Fruit fly (Drosophila melanogaster) whole organism, embryonic: ENCODE measurements around the gene CG3764.

Experiments used
- Ada2b ChIP-seq: fragments of 200-800 bp; sonication (Bioruptor generic); IDR thresholded peaks from 2 replicates; pipeline ENCODE4 v1.3.6; 2022; ENCODE audit warnings: missing biosample characterization, missing genetic modification characterization
- CG11696 ChIP-seq: fragments of 200-800 bp; sonication (Bioruptor generic); IDR thresholded peaks from 2 replicates; pipeline ENCODE4 v1.3.6; 2022; ENCODE audit warnings: missing biosample characterization, missing genetic modification characterization
- CG13624 ChIP-seq: fragments of 200-800 bp; sonication (Bioruptor generic); optimal IDR thresholded peaks from 2 replicates; lab custom pipeline; 2016; ENCODE audit warnings: missing biosample characterization, missing genetic modification characterization
- CG14710 ChIP-seq: fragments of 200-800 bp; sonication (Bioruptor generic); optimal IDR thresholded peaks from 3 replicates; lab custom pipeline; 2019; ENCODE audit warnings: missing biosample characterization, mild to moderate bottlenecking, missing genetic modification characterization, moderate library complexity
- CG15269 ChIP-seq: fragments of 200-800 bp; sonication (Bioruptor generic); optimal IDR thresholded peaks from 2 replicates; lab custom pipeline; 2018; ENCODE audit warnings: missing biosample characterization, mild to moderate bottlenecking, missing genetic modification characterization, moderate library complexity
- CG1603 ChIP-seq: fragments of 200-800 bp; sonication (Bioruptor generic); optimal IDR thresholded peaks from 2 replicates; lab custom pipeline; 2019; ENCODE audit warnings: missing biosample characterization, mild to moderate bottlenecking, missing genetic modification characterization, moderate library complexity
- CG16863 ChIP-seq: fragments of 200-800 bp; sonication (Bioruptor generic); optimal IDR thresholded peaks from 3 replicates; lab custom pipeline; 2016; ENCODE audit warnings: missing biosample characterization, missing genetic modification characterization
- CG2678 ChIP-seq: fragments of 200-800 bp; sonication (Bioruptor generic); optimal IDR thresholded peaks from 3 replicates; lab custom pipeline; 2019; ENCODE audit warnings: missing biosample characterization, mild to moderate bottlenecking, missing genetic modification characterization, moderate library complexity
- CG30403 ChIP-seq: fragments of 200-800 bp; sonication (Bioruptor generic); optimal IDR thresholded peaks from 3 replicates; lab custom pipeline; 2016; ENCODE audit warnings: missing biosample characterization, missing genetic modification characterization
- CG3281 ChIP-seq: fragments of 200-800 bp; sonication (Bioruptor generic); optimal IDR thresholded peaks from 3 replicates; lab custom pipeline; 2017; ENCODE audit warnings: missing biosample characterization, mild to moderate bottlenecking, missing genetic modification characterization
- CG3407 ChIP-seq: fragments of 200-800 bp; sonication (Bioruptor generic); optimal IDR thresholded peaks from 2 replicates; lab custom pipeline; 2018; ENCODE audit warnings: missing biosample characterization, mild to moderate bottlenecking, missing genetic modification characterization
- CG4424 ChIP-seq: fragments of 200-800 bp; sonication (Bioruptor generic); optimal IDR thresholded peaks from 3 replicates; lab custom pipeline; 2016; ENCODE audit warnings: missing biosample characterization, missing genetic modification characterization
- CG4820 ChIP-seq: fragments of 200-800 bp; sonication (Bioruptor generic); optimal IDR thresholded peaks from 3 replicates; lab custom pipeline; 2016; ENCODE audit warnings: missing biosample characterization, missing genetic modification characterization
- CG6765 ChIP-seq: fragments of 200-800 bp; sonication (Bioruptor generic); optimal IDR thresholded peaks from 3 replicates; lab custom pipeline; 2017; ENCODE audit warnings: missing biosample characterization, mild to moderate bottlenecking, missing genetic modification characterization
- CG7745 ChIP-seq: fragments of 200-800 bp; sonication (Bioruptor generic); optimal IDR thresholded peaks from 2 replicates; lab custom pipeline; 2018; ENCODE audit warnings: missing biosample characterization, mild to moderate bottlenecking, missing genetic modification characterization, moderate library complexity
- CG7928 ChIP-seq: fragments of 200-800 bp; sonication (Bioruptor generic); optimal IDR thresholded peaks from 2 replicates; lab custom pipeline; 2017; ENCODE audit warnings: missing biosample characterization, mild to moderate bottlenecking, missing genetic modification characterization
- CG8388 ChIP-seq: fragments of 200-800 bp; sonication (Bioruptor generic); optimal IDR thresholded peaks from 2 replicates; lab custom pipeline; 2019; ENCODE audit warnings: missing biosample characterization, mild to moderate bottlenecking, missing genetic modification characterization, moderate library complexity
- CG8924 ChIP-seq: fragments of 200-800 bp; optimal IDR thresholded peaks from 3 replicates; lab custom pipeline; 2019; ENCODE audit warnings: missing biosample characterization, mild to moderate bottlenecking, missing genetic modification characterization, moderate library complexity
- Camta ChIP-seq: fragments of 200-800 bp; sonication (Bioruptor generic); optimal IDR thresholded peaks from 2 replicates; lab custom pipeline; 2016; ENCODE audit warnings: missing biosample characterization, missing genetic modification characterization
- D ChIP-seq, 2 experiments: fragments of 200-800 bp in 1 of 2; fragments of >200 bp in 1 of 2; sonication (Bioruptor generic) in 1 of 2; optimal IDR thresholded peaks; 2 replicates in 1 of 2; 3 replicates in 1 of 2; lab custom pipeline; 2017; ENCODE audit warnings: mild to moderate bottlenecking in 1 of 2, missing biosample characterization in 1 of 2, missing genetic modification characterization in 1 of 2, missing genetic modification reagents in 1 of 2
- Dad ChIP-seq: fragments of 200-800 bp; sonication (Bioruptor generic); optimal IDR thresholded peaks from 3 replicates; lab custom pipeline; 2016; ENCODE audit warnings: missing biosample characterization, missing genetic modification characterization
- Jarid2 ChIP-seq: fragments of 200-800 bp; sonication (Bioruptor generic); optimal IDR thresholded peaks from 3 replicates; lab custom pipeline; 2017; ENCODE audit warnings: mild to moderate bottlenecking, missing biosample characterization, missing genetic modification reagents, missing genetic modification characterization
- Med ChIP-seq: fragments of 200-800 bp; sonication (Bioruptor generic); peaks from one replicate; lab custom pipeline; 2016; ENCODE audit warnings: missing biosample characterization, missing genetic modification characterization, mild to moderate bottlenecking, inconsistent platforms, moderate library complexity
- Nf-YB ChIP-seq: fragments of 200-800 bp; sonication (Bioruptor generic); optimal IDR thresholded peaks from 3 replicates; lab custom pipeline; 2019; ENCODE audit warnings: missing biosample characterization, mild to moderate bottlenecking, missing genetic modification characterization, moderate library complexity
- Sox102F ChIP-seq: fragments of 200-800 bp; sonication (Bioruptor generic); optimal IDR thresholded peaks from 2 replicates; lab custom pipeline; 2018; ENCODE audit warnings: missing biosample characterization, mild to moderate bottlenecking, missing genetic modification characterization, moderate library complexity
- Ssrp ChIP-seq: fragments of 200-800 bp; sonication (Bioruptor generic); optimal IDR thresholded peaks from 2 replicates; lab custom pipeline; 2018; ENCODE audit warnings: missing biosample characterization, mild to moderate bottlenecking, missing genetic modification characterization, moderate library complexity
- TFAM ChIP-seq: fragments of 200-800 bp; sonication (Bioruptor generic); optimal IDR thresholded peaks from 2 replicates; lab custom pipeline; 2017; ENCODE audit warnings: missing biosample characterization, missing genetic modification characterization, inconsistent platforms
- Taf1 ChIP-seq: fragments of 200-800 bp; sonication (Bioruptor generic); IDR thresholded peaks from 2 replicates; pipeline ENCODE4 v1.3.6; 2022; ENCODE audit warnings: missing biosample characterization, missing genetic modification characterization
- bab2 ChIP-seq: fragments of 200-800 bp; sonication (Bioruptor generic); optimal IDR thresholded peaks from 2 replicates; lab custom pipeline; 2016; ENCODE audit warnings: missing biosample characterization, missing genetic modification characterization
- chinmo ChIP-seq: fragments of 200-800 bp; sonication (Bioruptor generic); IDR thresholded peaks from 4 replicates; pipeline ENCODE4 v1.3.6; 2022; ENCODE audit warnings: missing biosample characterization, missing genetic modification characterization; ENCODE audit not compliant: partially characterized antibody
- esg ChIP-seq: fragments of 200-800 bp; sonication (Bioruptor generic); conservative IDR thresholded peaks from 2 replicates; pipeline ENCODE4 v1.3.6; 2022; ENCODE audit warnings: missing biosample characterization, missing genetic modification characterization
- fd64A ChIP-seq: fragments of 200-800 bp; sonication (Bioruptor generic); optimal IDR thresholded peaks from 3 replicates; lab custom pipeline; 2018; ENCODE audit warnings: missing biosample characterization, mild to moderate bottlenecking, missing genetic modification characterization
- gsb ChIP-seq: fragments of 200-800 bp; sonication (Bioruptor generic); IDR thresholded peaks from 2 replicates; pipeline ENCODE4 v1.3.6; 2022; ENCODE audit warnings: missing biosample characterization, missing genetic modification characterization
- gsb-n ChIP-seq: fragments of 200-800 bp; sonication (Bioruptor generic); optimal IDR thresholded peaks from 3 replicates; lab custom pipeline; 2018; ENCODE audit warnings: missing biosample characterization, mild to moderate bottlenecking, missing genetic modification characterization
- her ChIP-seq: fragments of 200-800 bp; sonication (Bioruptor generic); optimal IDR thresholded peaks from 2 replicates; lab custom pipeline; 2016; ENCODE audit warnings: missing biosample characterization, missing genetic modification characterization
- hkb ChIP-seq, 2 experiments: fragments of 200-800 bp in 1 of 2; fragments of >200 bp in 1 of 2; sonication (Bioruptor generic) in 1 of 2; IDR thresholded peaks in 1 of 2; optimal IDR thresholded peaks in 1 of 2; 2 replicates each; pipeline versions ENCODE4 v1.3.6 to Lab custom; 2017 to 2022; ENCODE audit warnings: missing biosample characterization in 1 of 2, missing genetic modification characterization in 1 of 2
- inv ChIP-seq: fragments of 200-800 bp; sonication (Bioruptor generic); IDR thresholded peaks from 2 replicates; pipeline ENCODE4 v1.3.6; 2022; ENCODE audit warnings: missing biosample characterization, missing genetic modification characterization; ENCODE audit not compliant: partially characterized antibody
- luna ChIP-seq: fragments of 200-800 bp; sonication (Bioruptor generic); optimal IDR thresholded peaks from 2 replicates; lab custom pipeline; 2016; ENCODE audit warnings: missing biosample characterization, missing genetic modification characterization
- nau ChIP-seq: fragments of 200-800 bp; sonication (Bioruptor generic); optimal IDR thresholded peaks from 3 replicates; lab custom pipeline; 2017; ENCODE audit warnings: missing biosample characterization, mild to moderate bottlenecking, missing genetic modification characterization, missing genetic modification reagents
- nerfin-1 ChIP-seq: fragments of 200-800 bp; sonication (Bioruptor generic); optimal IDR thresholded peaks from 3 replicates; lab custom pipeline; 2019; ENCODE audit warnings: missing biosample characterization, mild to moderate bottlenecking, missing genetic modification characterization, moderate library complexity
- onecut ChIP-seq: fragments of 200-800 bp; sonication (Bioruptor generic); IDR thresholded peaks from 2 replicates; pipeline ENCODE4 v1.3.6; 2022; ENCODE audit warnings: missing biosample characterization, missing genetic modification characterization
- otp ChIP-seq: fragments of 200-800 bp; sonication (Bioruptor generic); IDR thresholded peaks from 3 replicates; pipeline ENCODE4, ENCODE4 v1.3.6; 2022; ENCODE audit warnings: missing biosample characterization, missing genetic modification characterization
- pfk ChIP-seq: fragments of 200-800 bp; sonication (Bioruptor generic); optimal IDR thresholded peaks from 2 replicates; lab custom pipeline; 2018; ENCODE audit warnings: missing biosample characterization, mild to moderate bottlenecking, missing genetic modification characterization, moderate library complexity
- pho ChIP-seq: fragments of 200-800 bp; sonication (Bioruptor generic); optimal IDR thresholded peaks from 2 replicates; lab custom pipeline; 2016; ENCODE audit warnings: missing biosample characterization, missing genetic modification characterization
- pita ChIP-seq: fragments of 200-800 bp; sonication (Bioruptor generic); optimal IDR thresholded peaks from 2 replicates; lab custom pipeline; 2017; ENCODE audit warnings: missing biosample characterization, mild to moderate bottlenecking, missing genetic modification characterization
- sna ChIP-seq: fragments of 200-800 bp; sonication (Bioruptor generic); IDR thresholded peaks from 2 replicates; pipeline ENCODE4 v1.3.6; 2022; ENCODE audit warnings: missing biosample characterization, missing genetic modification characterization; ENCODE audit not compliant: partially characterized antibody
- tll ChIP-seq, 2 experiments: fragments of 200-800 bp in 1 of 2; fragments of >200 bp in 1 of 2; sonication (Bioruptor generic) in 1 of 2; optimal IDR thresholded peaks; 2 replicates each; lab custom pipeline; 2017 to 2019; ENCODE audit warnings: missing biosample characterization in 2 of 2, missing genetic modification characterization in 2 of 2, mild to moderate bottlenecking in 1 of 2, moderate library complexity in 1 of 2
- trem ChIP-seq: fragments of 200-800 bp; optimal IDR thresholded peaks from 3 replicates; lab custom pipeline; 2019; ENCODE audit warnings: missing biosample characterization, mild to moderate bottlenecking, missing genetic modification characterization, moderate library complexity
- tup ChIP-seq: fragments of 200-800 bp; sonication (Bioruptor generic); optimal IDR thresholded peaks from 2 replicates; lab custom pipeline; 2016; ENCODE audit warnings: missing biosample characterization, mild to moderate bottlenecking, missing genetic modification characterization, moderate library complexity
- yki ChIP-seq: fragments of >200 bp; optimal IDR thresholded peaks from 3 replicates; lab custom pipeline; 2018

Gene CG3764

dm6 chr3L:16969652-16970109 is 42.7 kb downstream of the CG3764 start, which contains the start of gene Exn (continued):
- peak; percentile 16; the same call in 1 of the 2 replicates for TF ChIP-seq onecut (GFP tag; lab: Robert Waterston, UW)
- no peak for TF ChIP-seq sna
- no peak for TF ChIP-seq CG8388
- no peak for TF ChIP-seq TFAM
- no peak for TF ChIP-seq pfk (GFP tag; lab: Kevin White, UChicago)
- no peak for TF ChIP-seq Sox102F (GFP tag; lab: Kevin White, UChicago)
- TF ChIP-seq tup (GFP tag; lab: Kevin White, UChicago), result no peak
- TF ChIP-seq CG4820 (GFP tag; lab: Kevin White, UChicago), result no peak
- TF ChIP-seq luna, result no peak
- no peak for TF ChIP-seq CG2678 (tag; lab: Kevin White, UChicago)
- TF ChIP-seq esg (GFP tag; lab: Robert Waterston, UW), result no peak
- no peak for TF ChIP-seq inv (GFP tag; lab: Robert Waterston, UW)
- TF ChIP-seq CG16863, result no peak
- TF ChIP-seq CG4424 (GFP tag; lab: Kevin White, UChicago), result no peak
- peak; percentile 21 for TF ChIP-seq Dad (GFP tag; lab: Kevin White, UChicago)
- 0 out of 2 replicates have a peak, but pooled peaks have one; percentile 26 for TF ChIP-seq Taf1
- no peak for TF ChIP-seq Ada2b
- peak; percentile 43 for TF ChIP-seq CG6765 (GFP tag; lab: Kevin White, UChicago)
- TF ChIP-seq CG3281, result no peak
- no peak for TF ChIP-seq CG30403 (GFP tag; lab: Kevin White, UChicago)
- no peak for TF ChIP-seq D (optimal IDR thresholded peaks at IDR 0.05; lab: Kevin White, UChicago)
- TF ChIP-seq D (GFP tag; optimal IDR thresholded peaks at IDR 0.05; lab: Kevin White, UChicago), result no peak
- no peak for TF ChIP-seq CG8924
- no peak for TF ChIP-seq Nf-YB
- no peak for TF ChIP-seq CG11696 (GFP tag; lab: Robert Waterston, UW)
- TF ChIP-seq tll (GFP tag; optimal IDR thresholded peaks at IDR 0.05; lab: Kevin White, UChicago), result no peak
- TF ChIP-seq Med, result peak; percentile 90
- no peak for TF ChIP-seq CG1603 (tag; lab: Kevin White, UChicago)
- TF ChIP-seq Ssrp (tag; lab: Kevin White, UChicago), result no peak
- no peak for TF ChIP-seq CG14710 (tag; lab: Kevin White, UChicago)
- no peak for TF ChIP-seq CG3407 (GFP tag; lab: Kevin White, UChicago)
- TF ChIP-seq fd64A (GFP tag; lab: Kevin White, UChicago), result no peak
- peak; percentile 74; the same call in 1 of the 4 replicates for TF ChIP-seq chinmo
- no peak for TF ChIP-seq bab2 (GFP tag; lab: Kevin White, UChicago)
- TF ChIP-seq Jarid2 (GFP tag; lab: Kevin White, UChicago), result peak; percentile 70
- no peak for TF ChIP-seq hkb (optimal IDR thresholded peaks at IDR 0.05; lab: Kevin White, UChicago)
- TF ChIP-seq hkb (GFP tag; IDR thresholded peaks at IDR 0.05; lab: Robert Waterston, UW), result peak; percentile 63
- no peak for TF ChIP-seq pita (GFP tag; lab: Kevin White, UChicago)
- TF ChIP-seq gsb (GFP tag; lab: Robert Waterston, UW), result no peak
- TF ChIP-seq gsb-n (tag; lab: Kevin White, UChicago), result no peak
- no peak for TF ChIP-seq nerfin-1 (tag; lab: Kevin White, UChicago)
- no peak for TF ChIP-seq otp
- no peak for TF ChIP-seq CG15269 (tag; lab: Kevin White, UChicago)
- no peak for TF ChIP-seq CG13624 (GFP tag; lab: Kevin White, UChicago)
- no peak for TF ChIP-seq Camta (GFP tag; lab: Kevin White, UChicago)
- TF ChIP-seq trem (tag; lab: Kevin White, UChicago), result no peak
- no peak for TF ChIP-seq CG7928 (GFP tag; lab: Kevin White, UChicago)
- no peak for TF ChIP-seq nau
- no peak for TF ChIP-seq CG7745
- peak; percentile 43 for TF ChIP-seq her (GFP tag; lab: Kevin White, UChicago)
- TF ChIP-seq yki, result no peak
- no peak for TF ChIP-seq pho
